Worm (Caenorhabditis elegans) whole organism, mixed stage, embryonic: ENCODE measurements around the gene srd-36.

Experiments used
- M03D4.4 ChIP-seq: sonication (generic microtip); optimal IDR thresholded peaks from 2 replicates; lab custom pipeline; 2017; ENCODE audit warnings: mild to moderate bottlenecking, missing genetic modification characterization, missing compliant biosample characterization
- bed-3 ChIP-seq: fragments of 200-800 bp; sonication (Bioruptor generic); optimal IDR thresholded peaks from 3 replicates; lab custom pipeline; 2018; ENCODE audit warnings: mild to moderate bottlenecking, missing genetic modification characterization, moderate library complexity, missing compliant biosample characterization
- blmp-1 ChIP-seq: fragments of 150-350 bp; optimal IDR thresholded peaks from 2 replicates; lab custom pipeline; 2014; ENCODE audit warnings: missing biosample characterization, missing genetic modification characterization
- ceh-39 ChIP-seq: fragments of 150-350 bp; optimal IDR thresholded peaks from 2 replicates; lab custom pipeline; 2014; ENCODE audit warnings: missing biosample characterization, missing genetic modification characterization
- ceh-43 ChIP-seq: fragments of 200-800 bp; sonication (Bioruptor generic); optimal IDR thresholded peaks from 2 replicates; lab custom pipeline; 2018; ENCODE audit warnings: mild to moderate bottlenecking, missing genetic modification characterization, moderate library complexity, missing compliant biosample characterization
- ceh-83 ChIP-seq: fragments of 200-800 bp; sonication (Bioruptor generic); optimal IDR thresholded peaks from 2 replicates; lab custom pipeline; 2018; ENCODE audit warnings: mild to moderate bottlenecking, missing genetic modification characterization, missing compliant biosample characterization
- ces-1 ChIP-seq: fragments of 150-350 bp; optimal IDR thresholded peaks from 2 replicates; lab custom pipeline; 2014; ENCODE audit warnings: missing biosample characterization, missing genetic modification reagents, missing genetic modification characterization
- cnd-1 ChIP-seq: fragments of 200-800 bp; sonication (Bioruptor generic); optimal IDR thresholded peaks from 2 replicates; lab custom pipeline; 2018; ENCODE audit warnings: mild to moderate bottlenecking, missing genetic modification characterization, missing compliant biosample characterization
- drap-1 ChIP-seq: fragments of 200-800 bp; sonication (Bioruptor generic); optimal IDR thresholded peaks from 3 replicates; lab custom pipeline; 2018; ENCODE audit warnings: mild to moderate bottlenecking, missing genetic modification characterization, missing compliant biosample characterization
- elt-1 ChIP-seq: sonication (generic microtip); optimal IDR thresholded peaks from 2 replicates; lab custom pipeline; 2017; ENCODE audit warnings: missing genetic modification characterization, mild to moderate bottlenecking, missing compliant biosample characterization, antibody characterized with exemption, moderate library complexity, borderline replicate concordance; ENCODE audit not compliant: insufficient read depth
- elt-3 ChIP-seq: fragments of 150-350 bp; optimal IDR thresholded peaks from 2 replicates; lab custom pipeline; 2014; ENCODE audit warnings: missing biosample characterization, missing genetic modification characterization
- flh-1 ChIP-seq: fragments of 200-800 bp; sonication (Bioruptor generic); optimal IDR thresholded peaks from 2 replicates; lab custom pipeline; 2018; ENCODE audit warnings: mild to moderate bottlenecking, missing genetic modification characterization, moderate library complexity, missing compliant biosample characterization
- ham-2 ChIP-seq: fragments of 200-800 bp; sonication (Bioruptor generic); optimal IDR thresholded peaks from 2 replicates; lab custom pipeline; 2018; ENCODE audit warnings: mild to moderate bottlenecking, missing genetic modification characterization, missing compliant biosample characterization
- hlh-1 ChIP-seq: fragments of 150-350 bp; optimal IDR thresholded peaks from 2 replicates; lab custom pipeline; 2014; ENCODE audit warnings: missing biosample characterization, missing genetic modification reagents, missing genetic modification characterization
- lin-13 ChIP-seq: fragments of 150-350 bp; optimal IDR thresholded peaks from 2 replicates; lab custom pipeline; 2014; ENCODE audit warnings: missing biosample characterization, missing genetic modification characterization
- lin-32 ChIP-seq: fragments of 200-800 bp; sonication (Bioruptor generic); optimal IDR thresholded peaks from 2 replicates; lab custom pipeline; 2018; ENCODE audit warnings: mild to moderate bottlenecking, missing genetic modification characterization, missing compliant biosample characterization
- lsy-2 ChIP-seq: fragments of 150-350 bp; optimal IDR thresholded peaks from 2 replicates; lab custom pipeline; 2014; ENCODE audit warnings: missing biosample characterization, missing genetic modification characterization
- mab-5 ChIP-seq: fragments of 150-350 bp; optimal IDR thresholded peaks from 2 replicates; lab custom pipeline; 2014; ENCODE audit warnings: missing biosample characterization, missing genetic modification characterization
- mep-1 ChIP-seq: fragments of 150-350 bp; optimal IDR thresholded peaks from 2 replicates; lab custom pipeline; 2017; ENCODE audit warnings: missing biosample characterization, missing genetic modification reagents, missing genetic modification characterization, inconsistent platforms
- mls-2 ChIP-seq: sonication (generic microtip); optimal IDR thresholded peaks from 2 replicates; lab custom pipeline; 2016; ENCODE audit warnings: mild to moderate bottlenecking, missing genetic modification characterization, moderate library complexity, missing compliant biosample characterization
- nhr-12 ChIP-seq: fragments of 150-350 bp; optimal IDR thresholded peaks from 2 replicates; lab custom pipeline; 2014; ENCODE audit warnings: missing biosample characterization, missing genetic modification characterization
- nhr-2 ChIP-seq: fragments of 150-350 bp; optimal IDR thresholded peaks from 2 replicates; lab custom pipeline; 2014; ENCODE audit warnings: missing biosample characterization, missing genetic modification characterization
- nhr-237 ChIP-seq: fragments of 150-350 bp; optimal IDR thresholded peaks from 2 replicates; lab custom pipeline; 2014; ENCODE audit warnings: missing biosample characterization, missing genetic modification characterization
- nhr-28 ChIP-seq: fragments of 150-350 bp; optimal IDR thresholded peaks from 2 replicates; lab custom pipeline; 2014; ENCODE audit warnings: missing biosample characterization, missing genetic modification characterization
- nhr-76 ChIP-seq: sonication (generic microtip); optimal IDR thresholded peaks from 2 replicates; lab custom pipeline; 2017; ENCODE audit warnings: missing biosample characterization, missing genetic modification characterization
- pha-4 ChIP-seq: fragments of 150-350 bp; optimal IDR thresholded peaks from 2 replicates; lab custom pipeline; 2018; ENCODE audit warnings: missing biosample characterization, missing genetic modification reagents, missing genetic modification characterization
- sem-2 ChIP-seq: fragments of 200-800 bp; sonication (Bioruptor generic); optimal IDR thresholded peaks from 2 replicates; lab custom pipeline; 2018; ENCODE audit warnings: mild to moderate bottlenecking, missing genetic modification characterization, missing compliant biosample characterization
- snpc-4 ChIP-seq: fragments of 150-350 bp; optimal IDR thresholded peaks from 2 replicates; lab custom pipeline; 2014; ENCODE audit warnings: missing biosample characterization, missing genetic modification characterization
- sptf-1 ChIP-seq: sonication (generic microtip); optimal IDR thresholded peaks from 2 replicates; lab custom pipeline; 2017; ENCODE audit warnings: mild to moderate bottlenecking, missing genetic modification characterization, moderate library complexity, missing compliant biosample characterization
- tbx-8 ChIP-seq: fragments of 200-800 bp; sonication (Bioruptor generic); optimal IDR thresholded peaks from 2 replicates; lab custom pipeline; 2018; ENCODE audit warnings: mild to moderate bottlenecking, missing genetic modification characterization, moderate library complexity, missing compliant biosample characterization
- unc-120 ChIP-seq: sonication (generic microtip); optimal IDR thresholded peaks from 2 replicates; lab custom pipeline; 2017; ENCODE audit warnings: missing genetic modification characterization, missing compliant biosample characterization; ENCODE audit not compliant: poor library complexity, severe bottlenecking
- unc-39 ChIP-seq: fragments of 150-350 bp; optimal IDR thresholded peaks from 2 replicates; lab custom pipeline; 2014; ENCODE audit warnings: missing biosample characterization, missing genetic modification characterization
- unc-62 ChIP-seq: fragments of 150-350 bp; optimal IDR thresholded peaks from 2 replicates; lab custom pipeline; 2014; ENCODE audit warnings: missing biosample characterization, missing genetic modification reagents, missing genetic modification characterization
- zip-8 ChIP-seq: fragments of 150-350 bp; optimal IDR thresholded peaks from 2 replicates; lab custom pipeline; 2014; ENCODE audit warnings: missing biosample characterization, missing genetic modification characterization
- ztf-11 ChIP-seq: fragments of 150-350 bp; optimal IDR thresholded peaks from 2 replicates; lab custom pipeline; 2014; ENCODE audit warnings: missing biosample characterization, missing genetic modification characterization

The srd-36 gene

ce11 chrX:13308745-13309144, 14.2 kb upstream of the srd-36 start, which contains the start of gene srxa-8:
Gene srxa-8, minus strand, starts transcription at chrX:13308845.
- TF ChIP-seq cnd-1 (tag; lab: Kevin White, UChicago) (no peak), unc-62 (no peak), ztf-11 (no peak), snpc-4 (no peak), flh-1 (GFP tag; lab: Kevin White, UChicago) (no peak), nhr-76 (no peak), sem-2 (GFP tag; lab: Kevin White, UChicago) (no peak), ces-1 (GFP tag; lab: Kevin White, UChicago) (no peak), unc-120 (no peak), unc-39 (tag; lab: Kevin White, UChicago) (no peak), nhr-28 (tag; lab: Kevin White, UChicago) (no peak), blmp-1 (no peak), lsy-2 (tag; lab: Kevin White, UChicago) (no peak), zip-8 (tag; lab: Kevin White, UChicago) (no peak), elt-1 (tag; lab: Kevin White, UChicago) (no peak), nhr-2 (tag; lab: Kevin White, UChicago) (no peak)

ce11 chrX:13307852-13308251, 13.3 kb upstream of the srd-36 start:
- TF ChIP-seq flh-1 (GFP tag; lab: Kevin White, UChicago) (no peak), ceh-83 (no peak), lsy-2 (tag; lab: Kevin White, UChicago) (no peak), tbx-8 (GFP tag; lab: Kevin White, UChicago) (no peak), lin-13 (tag; lab: Kevin White, UChicago) (no peak), blmp-1 (no peak)

- TF ChIP-seq mls-2 (tag; lab: Kevin White, UChicago), result peak; percentile 96
- peak; percentile 62 for TF ChIP-seq ces-1 (GFP tag; lab: Kevin White, UChicago)
- peak; percentile 83 for TF ChIP-seq flh-1 (GFP tag; lab: Kevin White, UChicago)
- TF ChIP-seq blmp-1, result no peak
- TF ChIP-seq elt-1 (tag; lab: Kevin White, UChicago), result no peak
- TF ChIP-seq ham-2, result peak; percentile 94
- TF ChIP-seq sem-2 (GFP tag; lab: Kevin White, UChicago), result peak; percentile 91
- TF ChIP-seq cnd-1 (tag; lab: Kevin White, UChicago), result peak; percentile 96
- TF ChIP-seq unc-39 (tag; lab: Kevin White, UChicago), result peak; percentile 25
- no peak for TF ChIP-seq nhr-2 (tag; lab: Kevin White, UChicago)
- TF ChIP-seq snpc-4, result no peak
- no peak for TF ChIP-seq nhr-12 (tag; lab: Kevin White, UChicago)
- TF ChIP-seq M03D4.4, result peak; percentile 96
- peak; percentile 93 for TF ChIP-seq ceh-43 (GFP tag; lab: Kevin White, UChicago)
- peak; percentile 78 for TF ChIP-seq hlh-1 (tag; lab: Kevin White, UChicago)
- no peak for TF ChIP-seq nhr-76
- peak; percentile 90 for TF ChIP-seq lin-32
- peak; percentile 89 for TF ChIP-seq tbx-8 (GFP tag; lab: Kevin White, UChicago)
- no peak for TF ChIP-seq zip-8 (tag; lab: Kevin White, UChicago)
- TF ChIP-seq nhr-28 (tag; lab: Kevin White, UChicago), result peak; percentile 20
- peak; percentile 78 for TF ChIP-seq lin-13 (tag; lab: Kevin White, UChicago)
- peak; percentile 86 for TF ChIP-seq unc-62
- TF ChIP-seq unc-120, result peak; percentile 93
- TF ChIP-seq mab-5, result peak; percentile 56
- TF ChIP-seq pha-4 (tag; lab: Kevin White, UChicago), result peak; percentile 88
- TF ChIP-seq lsy-2 (tag; lab: Kevin White, UChicago), result peak; percentile 47
- peak; percentile 90 for TF ChIP-seq bed-3 (GFP tag; lab: Kevin White, UChicago)
- TF ChIP-seq ceh-83, result peak; percentile 99
- peak; percentile 37 for TF ChIP-seq ceh-39 (tag; lab: Kevin White, UChicago)
- TF ChIP-seq nhr-237, result peak; percentile 79
- peak; percentile 97 for TF ChIP-seq sptf-1 (tag; lab: Kevin White, UChicago)
- peak; percentile 90 for TF ChIP-seq mep-1 (tag; lab: Kevin White, UChicago)
- TF ChIP-seq elt-3 (tag; lab: Kevin White, UChicago), result peak; percentile 59
- TF ChIP-seq drap-1 (GFP tag; lab: Kevin White, UChicago), result peak; percentile 96
- peak; percentile 55 for TF ChIP-seq ztf-11
These were observed 12.4 kb upstream of the srd-36 start for ce11 chrX:13306869-13307446.
